Worm (Caenorhabditis elegans): Measurements from ENCODE around the gene ife-2.

- TF ChIP-seq peb-1 (tag; optimal IDR thresholded peaks at IDR 0.05) (no peak), snpc-4 (tag; optimal IDR thresholded peaks at IDR 0.05) (no peak), unc-62 (GFP tag; optimal IDR thresholded peaks at IDR 0.05) (no peak), nhr-237 (tag; optimal IDR thresholded peaks at IDR 0.05) (no peak), blmp-1 (tag; optimal IDR thresholded peaks at IDR 0.05; ENCODE audit: insufficient read depth) (no peak), mdl-1 (tag; optimal IDR thresholded peaks at IDR 0.05) (no peak), unc-39 (tag; optimal IDR thresholded peaks at IDR 0.05) (no peak), unc-55 (GFP tag; optimal IDR thresholded peaks at IDR 0.05) (no peak), F13H6.1 (tag; optimal IDR thresholded peaks at IDR 0.05) (no peak), elt-1 (tag; optimal IDR thresholded peaks at IDR 0.05) (no peak)
These were observed 38.9 kb upstream of the ife-2 start, which contains the start of gene col-19 for ce11 chrX:421407-421784.

All from whole organism, L2 larva.